Fruit fly (Drosophila melanogaster) whole organism: ENCODE measurements around the gene CG4565.

Source experiments
- Dll ChIP-seq: fragments of >200 bp; optimal IDR thresholded peaks from 2 replicates; lab custom pipeline; 2017
- EcR ChIP-seq, 2 experiments: fragments of >200 bp; optimal IDR thresholded peaks; 2 replicates each; lab custom pipeline; 2017; ENCODE audit warnings: missing biosample characterization in 2 of 2, missing genetic modification characterization in 2 of 2, missing genetic modification reagents in 2 of 2
- pan ChIP-seq: fragments of >200 bp; optimal IDR thresholded peaks from 2 replicates; lab custom pipeline; 2017
- usp ChIP-seq: fragments of >200 bp; optimal IDR thresholded peaks from 2 replicates; lab custom pipeline; 2017; ENCODE audit warnings: missing biosample characterization, missing genetic modification characterization, mixed read lengths

DNA sequence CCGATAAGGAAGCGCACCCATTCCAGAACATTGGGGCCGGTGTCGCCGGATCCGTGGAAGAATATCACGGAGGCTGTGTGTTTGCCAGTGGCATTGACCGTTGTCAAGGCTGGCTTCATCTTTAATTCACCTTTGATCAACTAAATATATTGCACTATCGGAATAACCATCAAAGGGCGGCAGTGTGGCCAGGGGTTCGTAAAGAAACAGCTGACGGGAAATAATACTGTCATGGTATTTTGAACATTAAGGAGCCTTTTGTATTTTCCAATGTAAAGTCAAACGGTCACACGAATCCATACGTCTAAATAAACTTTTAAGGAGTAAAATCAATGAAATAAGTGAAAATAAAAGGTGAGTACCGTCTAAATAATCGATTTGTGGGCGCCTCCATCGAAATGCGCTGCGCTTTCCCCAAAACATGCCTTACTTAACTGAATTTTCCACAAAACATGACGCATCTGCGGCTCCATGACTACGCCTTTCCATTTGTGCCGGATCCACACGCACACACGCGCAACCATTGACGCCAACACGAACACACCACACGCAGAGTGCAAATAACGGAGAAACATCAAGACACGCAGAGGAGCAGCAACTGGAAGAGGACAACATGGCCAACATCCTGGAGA lies 1.8 kb downstream of the CG4565 start, which contains the start of the genes CG6567 and CG4511:
- TF ChIP-seq usp (GFP tag; lab: Kevin White, UChicago) (no peak), pan (lab: Kevin White, UChicago) (no peak), EcR (GFP tag; optimal IDR thresholded peaks at IDR 0.05; lab: Kevin White, UChicago) (no peak), Dll (lab: Kevin White, UChicago) (no peak)
